Worm (Caenorhabditis elegans) whole organism, L3 larva: ENCODE results near the gene W02A2.9.

Experiments used
- R02D3.7 ChIP-seq: fragments of 150-350 bp; optimal IDR thresholded peaks from 2 replicates; lab custom pipeline; 2014; ENCODE audit warnings: missing biosample characterization, missing genetic modification characterization
- ZK546.5 ChIP-seq: sonication (generic microtip); optimal IDR thresholded peaks from 2 replicates; lab custom pipeline; 2017; ENCODE audit warnings: missing biosample characterization, missing genetic modification characterization
- aly-2 ChIP-seq: fragments of 150-350 bp; optimal IDR thresholded peaks from 2 replicates; lab custom pipeline; 2014; ENCODE audit warnings: missing biosample characterization, missing genetic modification characterization
- ama-1 ChIP-seq: fragments of 150-350 bp; optimal IDR thresholded peaks from 2 replicates; lab custom pipeline; 2018
- ceh-16 ChIP-seq: sonication (generic microtip); optimal IDR thresholded peaks from 2 replicates; lab custom pipeline; 2017; ENCODE audit warnings: missing biosample characterization, missing genetic modification characterization
- ceh-28 ChIP-seq: fragments of 150-350 bp; optimal IDR thresholded peaks from 2 replicates; lab custom pipeline; 2014; ENCODE audit warnings: missing biosample characterization, missing genetic modification reagents, missing genetic modification characterization
- ceh-82 ChIP-seq: fragments of 150-350 bp; optimal IDR thresholded peaks from 2 replicates; lab custom pipeline; 2014; ENCODE audit warnings: missing biosample characterization, missing genetic modification characterization
- ceh-9 ChIP-seq: sonication (generic microtip); optimal IDR thresholded peaks from 2 replicates; lab custom pipeline; 2018; ENCODE audit warnings: missing biosample characterization, missing genetic modification characterization
- daf-12 ChIP-seq: fragments of 150-350 bp; optimal IDR thresholded peaks from 2 replicates; lab custom pipeline; 2014; ENCODE audit warnings: missing biosample characterization, missing genetic modification reagents, missing genetic modification characterization
- egl-27 ChIP-seq: sonication (generic microtip); optimal IDR thresholded peaks from 4 replicates; lab custom pipeline; 2017; ENCODE audit warnings: missing biosample characterization, missing genetic modification reagents, missing genetic modification characterization
- egl-5 ChIP-seq: fragments of 150-350 bp; optimal IDR thresholded peaks from 2 replicates; lab custom pipeline; 2017; ENCODE audit warnings: missing biosample characterization, missing genetic modification reagents, missing genetic modification characterization, inconsistent platforms
- elt-1 ChIP-seq: fragments of 150-350 bp; optimal IDR thresholded peaks from 2 replicates; lab custom pipeline; 2014; ENCODE audit warnings: missing biosample characterization, missing genetic modification characterization
- elt-2 ChIP-seq: sonication (generic microtip); optimal IDR thresholded peaks from 2 replicates; lab custom pipeline; 2016; ENCODE audit warnings: missing genetic modification reagents, mild to moderate bottlenecking, missing genetic modification characterization, missing compliant biosample characterization
- elt-3 ChIP-seq, 3 experiments: fragments of 150-350 bp in 1 of 3; sonication (generic microtip) in 2 of 3; optimal IDR thresholded peaks; 2 replicates in 2 of 3; 4 replicates in 1 of 3; lab custom pipeline; 2014 to 2017; ENCODE audit warnings: missing biosample characterization in 3 of 3, missing genetic modification characterization in 3 of 3
- eor-1 ChIP-seq, 2 experiments: fragments of 150-350 bp; optimal IDR thresholded peaks; 2 replicates each; lab custom pipeline; 2014 to 2018; ENCODE audit warnings: missing biosample characterization in 2 of 2, missing genetic modification characterization in 2 of 2
- fkh-10 ChIP-seq: sonication (generic microtip); optimal IDR thresholded peaks from 2 replicates; lab custom pipeline; 2017; ENCODE audit warnings: missing biosample characterization, missing genetic modification reagents, missing genetic modification characterization
- fkh-2 ChIP-seq: fragments of 150-350 bp; optimal IDR thresholded peaks from 2 replicates; lab custom pipeline; 2014; ENCODE audit warnings: missing biosample characterization, missing genetic modification reagents, missing genetic modification characterization
- hmg-11 ChIP-seq: sonication (generic microtip); optimal IDR thresholded peaks from 2 replicates; lab custom pipeline; 2016; ENCODE audit warnings: missing genetic modification characterization, missing compliant biosample characterization
- lin-15B ChIP-seq: fragments of 150-350 bp; optimal IDR thresholded peaks from 2 replicates; lab custom pipeline; 2014; ENCODE audit warnings: missing biosample characterization, missing genetic modification characterization
- lin-39 ChIP-seq: fragments of 150-350 bp; optimal IDR thresholded peaks from 2 replicates; lab custom pipeline; 2018; ENCODE audit warnings: missing biosample characterization, missing genetic modification reagents, missing genetic modification characterization
- lsy-12 ChIP-seq: sonication (generic microtip); optimal IDR thresholded peaks from 2 replicates; lab custom pipeline; 2016; ENCODE audit warnings: mild to moderate bottlenecking, missing genetic modification characterization, missing compliant biosample characterization
- mdl-1 ChIP-seq: fragments of 150-350 bp; optimal IDR thresholded peaks from 2 replicates; lab custom pipeline; 2014; ENCODE audit warnings: missing biosample characterization, missing genetic modification characterization
- mml-1 ChIP-seq: fragments of 150-350 bp; sonication (generic microtip); optimal IDR thresholded peaks from 3 replicates; lab custom pipeline; 2014; ENCODE audit warnings: missing biosample characterization, missing genetic modification characterization
- nfya-1 ChIP-seq: sonication (generic microtip); optimal IDR thresholded peaks from 2 replicates; lab custom pipeline; 2017; ENCODE audit warnings: missing genetic modification characterization, mild to moderate bottlenecking, missing compliant biosample characterization, antibody characterized with exemption, moderate library complexity; ENCODE audit not compliant: insufficient read depth
- nhr-11 ChIP-seq: fragments of 150-350 bp; optimal IDR thresholded peaks from 2 replicates; lab custom pipeline; 2014; ENCODE audit warnings: missing biosample characterization, missing genetic modification characterization
- nhr-12 ChIP-seq: fragments of 150-350 bp; optimal IDR thresholded peaks from 2 replicates; lab custom pipeline; 2014; ENCODE audit warnings: missing biosample characterization, missing genetic modification characterization
- nhr-23 ChIP-seq: fragments of 150-350 bp; optimal IDR thresholded peaks from 2 replicates; lab custom pipeline; 2014; ENCODE audit warnings: missing biosample characterization, missing genetic modification reagents, missing genetic modification characterization
- nhr-237 ChIP-seq: fragments of 150-350 bp; optimal IDR thresholded peaks from 2 replicates; lab custom pipeline; 2014; ENCODE audit warnings: missing biosample characterization, missing genetic modification characterization
- nhr-76 ChIP-seq: fragments of 150-350 bp; sonication (generic microtip); optimal IDR thresholded peaks from 5 replicates; lab custom pipeline; 2014; ENCODE audit warnings: missing biosample characterization, missing genetic modification characterization
- nhr-77 ChIP-seq: fragments of 150-350 bp; optimal IDR thresholded peaks from 2 replicates; lab custom pipeline; 2014; ENCODE audit warnings: missing biosample characterization, missing genetic modification characterization
- pha-4 ChIP-seq: fragments of 150-350 bp; optimal IDR thresholded peaks from 2 replicates; lab custom pipeline; 2014; ENCODE audit warnings: missing biosample characterization, missing genetic modification reagents, missing genetic modification characterization
- pqm-1 ChIP-seq: fragments of 150-350 bp; optimal IDR thresholded peaks from 2 replicates; lab custom pipeline; 2017; ENCODE audit warnings: missing biosample characterization, missing genetic modification characterization, inconsistent platforms
- skn-1 ChIP-seq: fragments of 150-350 bp; optimal IDR thresholded peaks from 2 replicates; lab custom pipeline; 2014; ENCODE audit warnings: missing biosample characterization, missing genetic modification characterization
- snpc-4 ChIP-seq: fragments of 150-350 bp; optimal IDR thresholded peaks from 2 replicates; lab custom pipeline; 2014; ENCODE audit warnings: missing biosample characterization, missing genetic modification characterization
- unc-39 ChIP-seq: sonication (generic microtip); optimal IDR thresholded peaks from 4 replicates; lab custom pipeline; 2017; ENCODE audit warnings: missing biosample characterization, missing genetic modification characterization
- ztf-11 ChIP-seq: fragments of 150-350 bp; optimal IDR thresholded peaks from 2 replicates; lab custom pipeline; 2014; ENCODE audit warnings: missing biosample characterization, missing genetic modification characterization
- ztf-4 ChIP-seq: fragments of 150-350 bp; optimal IDR thresholded peaks from 2 replicates; lab custom pipeline; 2014; ENCODE audit warnings: missing biosample characterization, missing genetic modification characterization

The W02A2.9 gene

ce11 chrIV:13369120-13369842, 21.8 kb downstream of the W02A2.9 start, which contains the start of gene agt-1:
Gene agt-1, minus strand, starts transcription at chrIV:13369412.
- TF ChIP-seq ZK546.5 (tag; lab: Kevin White, UChicago) (no peak), skn-1 (tag; lab: Kevin White, UChicago) (no peak), mdl-1 (tag; lab: Kevin White, UChicago) (no peak), elt-1 (tag; lab: Kevin White, UChicago) (no peak), nhr-77 (no peak), ceh-82 (no peak), lin-39 (tag; lab: Kevin White, UChicago) (no peak), elt-2 (tag; lab: Kevin White, UChicago) (no peak), lin-15B (tag; lab: Kevin White, UChicago) (no peak), lsy-12 (tag; lab: Kevin White, UChicago) (no peak), egl-5 (tag; lab: Kevin White, UChicago) (no peak), fkh-2 (no peak), ceh-28 (no peak), nhr-76 (no peak), ztf-11 (no peak), mml-1 (no peak), pha-4 (tag; lab: Kevin White, UChicago) (no peak), unc-39 (tag; lab: Kevin White, UChicago) (no peak), nhr-23 (tag; lab: Kevin White, UChicago) (no peak)

ce11 chrIV:13370235-13370739, 22.8 kb downstream of the W02A2.9 start, which contains the start of the genes rla-2, popl-7 and Y62E10A.24:
Gene rla-2, minus strand, starts transcription at chrIV:13370285.
Gene popl-7, plus strand, starts transcription at chrIV:13370689.
Gene Y62E10A.24, plus strand, starts transcription at chrIV:13370710.
- TF ChIP-seq R02D3.7 (no peak), fkh-10 (GFP tag; lab: Kevin White, UChicago) (no peak), mml-1 (no peak), elt-2 (tag; lab: Kevin White, UChicago) (peak; percentile 6), nhr-23 (tag; lab: Kevin White, UChicago) (peak; percentile 28), pha-4 (tag; lab: Kevin White, UChicago) (peak; percentile 42), lin-15B (tag; lab: Kevin White, UChicago) (peak; percentile 36), hmg-11 (tag; lab: Kevin White, UChicago) (peak; percentile 54), nfya-1 (tag; lab: Kevin White, UChicago) (peak; percentile 72), egl-27 (no peak)

DNA sequence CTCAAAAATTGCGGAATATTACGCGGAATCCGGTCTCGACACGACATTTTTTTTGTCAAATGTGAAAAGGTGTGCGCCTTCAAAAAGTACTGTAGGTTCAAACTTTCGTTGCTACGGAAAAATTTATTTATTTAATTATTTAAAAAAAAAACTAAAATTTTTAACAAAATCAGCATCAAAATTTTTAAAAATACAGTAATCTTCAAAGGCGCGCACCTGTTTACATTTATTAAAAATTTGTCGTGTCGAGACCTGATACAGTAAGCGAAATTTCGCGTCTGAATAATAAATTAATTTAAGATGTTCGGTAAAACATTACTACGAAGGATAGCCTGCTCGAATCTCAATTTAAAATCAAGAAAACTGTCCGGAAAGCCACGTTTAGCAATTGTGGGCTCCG, 24.2 kb downstream of the W02A2.9 start, which contains the start of gene Y62E10A.6:
Gene Y62E10A.6, plus strand, starts transcription at position 301 of the 400 bp plus-strand sequence.
- no peak for TF ChIP-seq lin-15B (tag; lab: Kevin White, UChicago)

ce11 chrIV:13374918-13375317, 27.5 kb downstream of the W02A2.9 start:
- TF ChIP-seq hmg-11 (tag; lab: Kevin White, UChicago) (peak; percentile 36), ceh-82 (no peak), ama-1 (no peak), eor-1 (tag; optimal IDR thresholded peaks at IDR 0.05; lab: Kevin White, UChicago) (no peak), lin-39 (tag; lab: Kevin White, UChicago) (peak; percentile 10)
- TF ChIP-seq, all 47 proteins: peak for 2

DNA sequence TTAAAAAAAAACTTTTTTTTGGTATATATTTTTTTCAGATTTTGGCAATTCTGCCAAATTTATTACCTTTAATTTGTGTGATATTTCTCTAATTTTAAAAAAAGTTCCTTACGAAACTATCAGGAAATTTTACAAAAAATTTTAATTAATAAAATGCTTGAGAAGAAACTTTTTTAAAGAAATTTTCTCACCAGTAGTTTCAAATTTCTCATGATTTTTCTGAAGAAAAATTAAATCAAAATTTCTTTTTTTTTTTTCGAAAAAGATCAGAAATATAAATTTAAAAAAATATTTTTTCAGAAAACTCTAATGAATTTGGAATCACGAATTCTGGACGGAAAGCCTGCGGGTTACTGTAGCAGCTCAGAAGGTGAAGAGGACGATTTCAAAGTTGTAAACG, 30.3 kb downstream of the W02A2.9 start, which contains the start of gene mau-8:
Gene mau-8, plus strand, starts transcription at position 301 of the 400 bp plus-strand sequence.
- TF ChIP-seq nhr-11 (no peak), egl-5 (tag; lab: Kevin White, UChicago) (no peak), elt-3 (tag; optimal IDR thresholded peaks at IDR 0.05; lab: Kevin White, UChicago) (no peak), unc-39 (tag; lab: Kevin White, UChicago) (no peak), fkh-2 (no peak), elt-2 (tag; lab: Kevin White, UChicago) (no peak), egl-27 (no peak)
- TF ChIP-seq, all 47 proteins: peak for 0

DNA sequence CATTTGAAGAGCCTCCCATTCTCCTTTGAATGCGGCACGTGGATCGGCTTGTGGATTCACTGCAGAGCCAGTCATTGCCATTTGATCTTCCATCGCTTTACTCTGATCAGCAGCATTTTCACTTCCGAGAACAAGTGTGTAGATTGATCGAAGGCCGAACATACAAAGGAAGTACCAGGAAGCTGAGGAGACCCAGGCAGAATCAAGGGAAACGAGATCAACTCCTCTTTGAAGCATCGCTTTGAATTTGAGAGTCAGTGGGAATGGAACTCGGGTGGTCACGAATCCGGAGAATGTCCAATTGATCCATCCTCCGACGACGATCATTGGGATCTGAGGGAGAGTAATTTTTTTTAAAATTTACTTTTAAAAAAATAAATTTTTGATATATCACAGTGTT, 33.0 kb downstream of the W02A2.9 start:
- TF ChIP-seq elt-3 (tag; optimal IDR thresholded peaks at IDR 0.05; lab: Kevin White, UChicago), result no peak
- TF ChIP-seq ZK546.5 (tag; lab: Kevin White, UChicago), result no peak
- TF ChIP-seq ceh-16 (tag; lab: Kevin White, UChicago), result no peak
- no peak for TF ChIP-seq daf-12 (tag; lab: Kevin White, UChicago)
- TF ChIP-seq elt-1 (tag; lab: Kevin White, UChicago), result no peak
- TF ChIP-seq nhr-12 (tag; lab: Kevin White, UChicago), result no peak
- TF ChIP-seq fkh-2, result no peak
- no peak for TF ChIP-seq lin-15B (tag; lab: Kevin White, UChicago)
- no peak for TF ChIP-seq pha-4 (tag; lab: Kevin White, UChicago)
- no peak for TF ChIP-seq ceh-9 (tag; lab: Kevin White, UChicago)
- TF ChIP-seq ztf-4 (tag; lab: Kevin White, UChicago), result no peak
- no peak for TF ChIP-seq nhr-237
- TF ChIP-seq eor-1 (tag; optimal IDR thresholded peaks at IDR 0.05; lab: Kevin White, UChicago), result no peak
- TF ChIP-seq nhr-11, result no peak
- TF ChIP-seq lin-39 (tag; lab: Kevin White, UChicago), result no peak
- TF ChIP-seq aly-2 (tag; lab: Kevin White, UChicago), result no peak
- TF ChIP-seq snpc-4 (tag; lab: Kevin White, UChicago), result no peak
- TF ChIP-seq pqm-1 (tag; lab: Kevin White, UChicago), result no peak
- no peak for TF ChIP-seq nhr-77
